Worm (Caenorhabditis elegans): ENCODE measurements around the gene metl-9.

metl-9 gene

ce11 chrX:5140177-5140576, 38.8 kb downstream of the metl-9 start:
- TF ChIP-seq sea-1 (GFP tag; conservative IDR thresholded peaks at IDR 0.05) (no peak), F13C5.2 (tag; optimal IDR thresholded peaks at IDR 0.05) (peak; percentile 69), pes-1 (GFP tag; IDR thresholded peaks at IDR 0.05) (0 out of 2 replicates have a peak, but pooled peaks have one; percentile 33)

- TF ChIP-seq tbx-11 (GFP tag; IDR thresholded peaks at IDR 0.05) (no peak), hmg-4 (GFP tag; optimal IDR thresholded peaks at IDR 0.05) (no peak), F13C5.2 (tag; optimal IDR thresholded peaks at IDR 0.05) (no peak), scrt-1 (GFP tag; IDR thresholded peaks at IDR 0.05) (no peak), aly-1 (tag; optimal IDR thresholded peaks at IDR 0.05) (no peak), ceh-36 (tag; optimal IDR thresholded peaks at IDR 0.05) (no peak), flt-1 (GFP tag; IDR thresholded peaks at IDR 0.05) (no peak), ets-7 (tag; optimal IDR thresholded peaks at IDR 0.05) (no peak), pes-1 (GFP tag; IDR thresholded peaks at IDR 0.05) (no peak), hnd-1 (tag; optimal IDR thresholded peaks at IDR 0.05) (no peak), ama-1 (optimal IDR thresholded peaks at IDR 0.05) (no peak), tra-4 (tag; optimal IDR thresholded peaks at IDR 0.05) (no peak), ceh-13 (GFP tag; optimal IDR thresholded peaks at IDR 0.05) (no peak), sea-1 (GFP tag; conservative IDR thresholded peaks at IDR 0.05) (no peak), tbx-37 (GFP tag; conservative IDR thresholded peaks at IDR 0.05) (no peak), hmbx-1 (tag; optimal IDR thresholded peaks at IDR 0.05) (no peak)
These were observed 41.1 kb downstream of the metl-9 start for ce11 chrX:5137716-5138470.

- TF ChIP-seq B0310.2 (tag; optimal IDR thresholded peaks at IDR 0.05) (no peak), F13C5.2 (tag; optimal IDR thresholded peaks at IDR 0.05) (no peak), pes-1 (GFP tag; IDR thresholded peaks at IDR 0.05) (no peak), hmbx-1 (tag; optimal IDR thresholded peaks at IDR 0.05) (no peak), hnd-1 (tag; optimal IDR thresholded peaks at IDR 0.05) (no peak), sea-1 (GFP tag; conservative IDR thresholded peaks at IDR 0.05) (no peak), ceh-36 (tag; optimal IDR thresholded peaks at IDR 0.05) (no peak), flt-1 (GFP tag; IDR thresholded peaks at IDR 0.05) (no peak), tra-4 (tag; optimal IDR thresholded peaks at IDR 0.05) (no peak), ceh-13 (GFP tag; optimal IDR thresholded peaks at IDR 0.05) (no peak), tbx-37 (GFP tag; conservative IDR thresholded peaks at IDR 0.05) (no peak), aly-1 (tag; optimal IDR thresholded peaks at IDR 0.05) (no peak)
These were observed 43.4 kb downstream of the metl-9 start for ce11 chrX:5135548-5135947.

DNA sequence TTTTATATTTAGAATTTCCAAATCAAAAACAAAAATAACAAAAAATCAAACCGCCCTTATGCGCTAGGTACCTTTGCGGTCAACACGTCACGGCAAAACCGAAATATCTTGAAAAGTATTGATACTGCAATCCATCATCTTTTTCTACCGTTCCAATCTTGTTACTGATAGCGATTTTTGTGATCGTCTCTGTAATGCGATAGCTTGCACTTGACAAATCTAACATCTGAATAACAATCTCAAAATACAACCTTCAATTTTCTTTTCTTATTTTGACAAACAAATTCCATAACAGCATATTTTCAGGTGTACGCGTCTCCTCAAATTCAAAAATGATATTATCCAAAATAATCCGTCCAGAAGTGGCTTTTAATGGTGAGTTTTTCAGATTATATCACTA, 45.0 kb downstream of the metl-9 start, which contains the start of gene tbc-7:
Gene tbc-7 (plus strand): TSS at position 301 of the 400 bp plus-strand sequence.
- TF ChIP-seq hmbx-1 (tag; optimal IDR thresholded peaks at IDR 0.05), result no peak
- TF ChIP-seq scrt-1 (GFP tag; IDR thresholded peaks at IDR 0.05), result no peak
- TF ChIP-seq tra-4 (tag; optimal IDR thresholded peaks at IDR 0.05), result no peak
- TF ChIP-seq hmg-4 (GFP tag; optimal IDR thresholded peaks at IDR 0.05), result no peak
- no peak for TF ChIP-seq sea-1 (GFP tag; conservative IDR thresholded peaks at IDR 0.05)
- TF ChIP-seq ets-7 (tag; optimal IDR thresholded peaks at IDR 0.05), result no peak
- TF ChIP-seq tbx-11 (GFP tag; IDR thresholded peaks at IDR 0.05), result no peak
- no peak for TF ChIP-seq ceh-13 (GFP tag; optimal IDR thresholded peaks at IDR 0.05)

DNA sequence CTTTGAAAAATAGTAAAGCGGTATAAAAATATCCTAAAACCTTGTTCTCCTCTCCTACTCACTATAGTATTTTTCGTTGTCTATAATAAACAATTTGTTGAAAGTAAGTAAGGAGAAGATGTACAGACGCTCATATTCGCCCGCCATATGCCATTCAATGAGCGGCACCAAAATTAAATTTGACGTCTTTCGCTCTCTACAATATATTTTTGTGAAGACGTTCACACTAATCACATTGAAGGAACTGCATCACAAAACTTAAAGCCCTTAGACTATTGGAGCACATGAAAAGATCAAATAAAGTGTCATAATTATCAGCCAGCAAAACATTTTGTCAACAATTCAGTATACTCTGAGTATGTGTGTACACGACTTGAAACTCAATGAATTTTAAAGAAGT, 47.2 kb downstream of the metl-9 start:
- TF ChIP-seq ceh-13 (GFP tag; optimal IDR thresholded peaks at IDR 0.05) (no peak), tbx-37 (GFP tag; conservative IDR thresholded peaks at IDR 0.05) (no peak), flt-1 (GFP tag; IDR thresholded peaks at IDR 0.05) (no peak), scrt-1 (GFP tag; IDR thresholded peaks at IDR 0.05) (no peak), hmbx-1 (tag; optimal IDR thresholded peaks at IDR 0.05) (no peak), ceh-36 (tag; optimal IDR thresholded peaks at IDR 0.05) (no peak), hnd-1 (tag; optimal IDR thresholded peaks at IDR 0.05) (no peak)

DNA sequence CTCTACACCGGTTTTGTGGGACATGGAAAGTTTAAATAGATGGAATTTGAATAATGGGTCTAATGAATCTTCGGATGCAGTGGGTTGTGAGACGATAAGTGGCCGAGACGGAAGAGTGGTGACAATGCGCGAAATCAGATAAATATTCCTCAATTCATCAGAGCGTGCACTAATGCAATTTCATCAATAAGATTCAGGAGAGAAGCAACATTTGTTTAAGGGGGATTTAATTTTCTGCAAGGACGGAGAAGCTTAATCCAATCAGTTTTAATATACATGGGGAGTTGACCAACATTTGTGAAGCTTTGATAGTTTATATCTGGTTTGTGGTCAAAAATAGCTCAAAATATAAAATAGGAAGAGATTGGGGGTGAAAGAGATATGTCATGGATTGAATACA, 49.5 kb downstream of the metl-9 start:
- TF ChIP-seq ceh-13 (GFP tag; optimal IDR thresholded peaks at IDR 0.05), result no peak
- no peak for TF ChIP-seq hmbx-1 (tag; optimal IDR thresholded peaks at IDR 0.05)
- TF ChIP-seq ets-7 (tag; optimal IDR thresholded peaks at IDR 0.05), result no peak
- TF ChIP-seq pes-1 (GFP tag; IDR thresholded peaks at IDR 0.05), result no peak
- no peak for TF ChIP-seq scrt-1 (GFP tag; IDR thresholded peaks at IDR 0.05)
- no peak for TF ChIP-seq tra-4 (tag; optimal IDR thresholded peaks at IDR 0.05)
- TF ChIP-seq flt-1 (GFP tag; IDR thresholded peaks at IDR 0.05), result no peak
- TF ChIP-seq sea-1 (GFP tag; conservative IDR thresholded peaks at IDR 0.05), result no peak
- no peak for TF ChIP-seq B0310.2 (tag; optimal IDR thresholded peaks at IDR 0.05)
- no peak for TF ChIP-seq tbx-37 (GFP tag; conservative IDR thresholded peaks at IDR 0.05)
- no peak for TF ChIP-seq hnd-1 (tag; optimal IDR thresholded peaks at IDR 0.05)
